Fruit fly (Drosophila melanogaster) whole organism, pupa: ENCODE measurements around the gene Grl62a.

Experiments
- CG10348 ChIP-seq: fragments of 200-800 bp; sonication (Bioruptor generic); IDR thresholded peaks from 2 replicates; pipeline ENCODE4 v1.3.6; 2022; ENCODE audit warnings: missing biosample characterization, missing genetic modification characterization
- CG12605 ChIP-seq: fragments of 200-800 bp; sonication (Bioruptor generic); IDR thresholded peaks from 2 replicates; pipeline ENCODE4 v1.3.6; 2022; ENCODE audit warnings: missing biosample characterization, missing genetic modification characterization
- CG13204 ChIP-seq: fragments of 200-800 bp; sonication (Bioruptor generic); optimal IDR thresholded peaks from 2 replicates; lab custom pipeline; 2018; ENCODE audit warnings: missing biosample characterization, mild to moderate bottlenecking, missing genetic modification characterization, moderate library complexity
- CG14655 ChIP-seq: fragments of 200-800 bp; sonication (Bioruptor generic); optimal IDR thresholded peaks from 3 replicates; lab custom pipeline; 2017; ENCODE audit warnings: mild to moderate bottlenecking, missing biosample characterization, missing genetic modification reagents, missing genetic modification characterization
- CG15710 ChIP-seq: fragments of 200-800 bp; sonication (Bioruptor generic); optimal IDR thresholded peaks from 2 replicates; lab custom pipeline; 2018; ENCODE audit warnings: missing biosample characterization, mild to moderate bottlenecking, missing genetic modification characterization, moderate library complexity
- CG17806 ChIP-seq: fragments of 200-800 bp; sonication (Bioruptor generic); optimal IDR thresholded peaks from 2 replicates; lab custom pipeline; 2018; ENCODE audit warnings: missing biosample characterization, mild to moderate bottlenecking, missing genetic modification characterization, moderate library complexity
- CG32121 ChIP-seq: fragments of 200-800 bp; sonication (Bioruptor generic); IDR thresholded peaks from 2 replicates; pipeline ENCODE4 v1.3.6; 2022; ENCODE audit warnings: missing biosample characterization, missing genetic modification characterization
- CG34367 ChIP-seq: fragments of 200-800 bp; sonication (Bioruptor generic); optimal IDR thresholded peaks from 2 replicates; lab custom pipeline; 2018; ENCODE audit warnings: missing biosample characterization, mild to moderate bottlenecking, missing genetic modification characterization
- CG4496 ChIP-seq: fragments of 200-800 bp; sonication (Bioruptor generic); IDR thresholded peaks from 3 replicates; pipeline ENCODE4 v1.3.6; 2022; ENCODE audit warnings: missing biosample characterization, missing genetic modification characterization
- CG8159 ChIP-seq: fragments of 200-800 bp; sonication (Bioruptor generic); optimal IDR thresholded peaks from 3 replicates; lab custom pipeline; 2018; ENCODE audit warnings: missing biosample characterization, mild to moderate bottlenecking, missing genetic modification characterization, moderate library complexity
- CG8301 ChIP-seq: fragments of 200-800 bp; sonication (Bioruptor generic); optimal IDR thresholded peaks from 2 replicates; lab custom pipeline; 2018; ENCODE audit warnings: missing biosample characterization, mild to moderate bottlenecking, missing genetic modification characterization
- CG9948 ChIP-seq: fragments of 200-800 bp; sonication (Bioruptor generic); optimal IDR thresholded peaks from 2 replicates; lab custom pipeline; 2018; ENCODE audit warnings: missing biosample characterization, mild to moderate bottlenecking, missing genetic modification characterization, moderate library complexity
- D1 ChIP-seq: fragments of 200-800 bp; sonication (Bioruptor generic); optimal IDR thresholded peaks from 2 replicates; lab custom pipeline; 2018; ENCODE audit warnings: missing biosample characterization, mild to moderate bottlenecking, missing genetic modification characterization, moderate library complexity
- EcR ChIP-seq: fragments of 200-800 bp; sonication (Bioruptor generic); optimal IDR thresholded peaks from 3 replicates; lab custom pipeline; 2019; ENCODE audit warnings: missing biosample characterization, missing genetic modification characterization, mild to moderate bottlenecking, moderate library complexity, missing genetic modification reagents
- Ets98B ChIP-seq: fragments of 200-800 bp; sonication (Bioruptor generic); IDR thresholded peaks from 2 replicates; pipeline ENCODE4 v1.3.6; 2022; ENCODE audit warnings: missing biosample characterization, missing genetic modification characterization
- Pif1A ChIP-seq: fragments of 200-800 bp; sonication (Bioruptor generic); optimal IDR thresholded peaks from 3 replicates; lab custom pipeline; 2016; ENCODE audit warnings: missing biosample characterization, missing genetic modification characterization
- Pif1B ChIP-seq: fragments of 200-800 bp; sonication (Bioruptor generic); optimal IDR thresholded peaks from 3 replicates; lab custom pipeline; 2016; ENCODE audit warnings: missing biosample characterization, missing genetic modification characterization
- Snoo ChIP-seq: fragments of 200-800 bp; sonication (Bioruptor generic); optimal IDR thresholded peaks from 3 replicates; lab custom pipeline; 2017; ENCODE audit warnings: missing biosample characterization, mild to moderate bottlenecking, missing genetic modification characterization, inconsistent platforms
- fd96Ca ChIP-seq: fragments of 200-800 bp; sonication (Bioruptor generic); IDR thresholded peaks from 3 replicates; pipeline ENCODE4 v1.3.6; 2022; ENCODE audit warnings: missing biosample characterization, missing genetic modification characterization
- gl ChIP-seq: fragments of 200-800 bp; sonication (Bioruptor generic); optimal IDR thresholded peaks from 2 replicates; lab custom pipeline; 2018; ENCODE audit warnings: missing biosample characterization, mild to moderate bottlenecking, missing genetic modification characterization
- rn ChIP-seq: fragments of 200-800 bp; sonication (Bioruptor generic); IDR thresholded peaks from 2 replicates; pipeline ENCODE4 v1.3.6; 2022; ENCODE audit warnings: missing biosample characterization, missing genetic modification characterization

Grl62a gene

DNA sequence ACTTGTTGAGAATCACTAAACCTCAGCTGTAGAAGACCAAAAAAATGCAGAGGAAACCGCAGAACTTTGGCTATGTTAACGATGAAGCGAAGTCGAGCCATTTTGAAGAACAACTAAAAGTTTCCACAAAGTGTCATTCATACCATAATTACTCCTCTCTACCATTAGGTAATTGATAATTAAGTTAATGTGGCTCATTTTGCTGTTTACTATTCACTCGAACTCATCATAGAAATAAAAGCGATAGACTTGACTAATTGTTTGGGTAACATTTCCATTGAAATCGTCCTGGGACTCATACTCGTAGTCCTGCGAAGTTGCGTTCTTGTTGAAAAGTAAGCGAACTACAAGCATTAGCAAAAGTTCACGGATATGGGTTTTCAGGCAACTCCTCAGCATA is at the start of gene Grl62a:
Gene Grl62a, minus strand, starts transcription at position 101 of the 400 bp plus-strand sequence.
- TF ChIP-seq Pif1B (GFP tag; lab: Kevin White, UChicago): no peak
- no peak for TF ChIP-seq Snoo (tag; lab: Kevin White, UChicago)
- no peak for TF ChIP-seq CG10348 (GFP tag; lab: Robert Waterston, UW)
- no peak for TF ChIP-seq rn
- no peak for TF ChIP-seq D1 (tag; lab: Kevin White, UChicago)
- TF ChIP-seq CG17806 (tag; lab: Kevin White, UChicago): no peak
- no peak for TF ChIP-seq CG8159
- TF ChIP-seq CG4496 (GFP tag; lab: Robert Waterston, UW): no peak
- TF ChIP-seq CG34367 (tag; lab: Kevin White, UChicago): no peak
- no peak for TF ChIP-seq CG13204
- no peak for TF ChIP-seq CG12605 (GFP tag; lab: Robert Waterston, UW)
- TF ChIP-seq CG14655 (GFP tag; lab: Kevin White, UChicago): no peak
- TF ChIP-seq CG8301: no peak
- no peak for TF ChIP-seq CG32121 (GFP tag; lab: Robert Waterston, UW)
- no peak for TF ChIP-seq Ets98B (GFP tag; lab: Robert Waterston, UW)
- TF ChIP-seq Pif1A (GFP tag; lab: Kevin White, UChicago): no peak
- TF ChIP-seq EcR (GFP tag; lab: Kevin White, UChicago): no peak
- TF ChIP-seq gl (tag; lab: Kevin White, UChicago): no peak
- TF ChIP-seq CG15710 (tag; lab: Kevin White, UChicago): no peak
- no peak for TF ChIP-seq fd96Ca (GFP tag; lab: Robert Waterston, UW)

DNA sequence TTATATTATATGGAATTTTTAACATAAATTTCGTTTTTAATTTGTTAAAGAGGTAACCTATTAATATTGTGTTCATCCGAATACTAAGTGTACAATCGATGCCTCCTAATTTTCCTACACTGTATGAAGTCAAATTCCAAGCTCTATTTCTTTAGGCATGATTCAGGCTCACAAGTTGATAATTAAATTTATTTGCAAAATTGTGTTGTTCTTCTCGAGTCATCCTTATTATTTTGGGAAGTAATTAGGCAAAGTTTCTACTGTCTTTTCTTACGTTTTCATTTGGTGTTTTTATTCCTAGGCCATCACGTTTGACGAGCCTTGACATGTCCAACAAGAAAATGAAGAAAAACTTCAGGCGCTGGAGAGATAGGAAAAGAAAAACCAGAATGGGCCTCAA is 16.4 kb upstream of the Grl62a start, which contains the start of gene CG42355:
Gene CG42355, minus strand, starts transcription at position 101 of the 400 bp plus-strand sequence.
- TF ChIP-seq CG13204: no peak
- TF ChIP-seq rn: no peak
- TF ChIP-seq Pif1B (GFP tag; lab: Kevin White, UChicago): no peak
- TF ChIP-seq CG8159: no peak
- no peak for TF ChIP-seq CG34367 (tag; lab: Kevin White, UChicago)
- no peak for TF ChIP-seq CG14655 (GFP tag; lab: Kevin White, UChicago)
- no peak for TF ChIP-seq CG9948 (tag; lab: Kevin White, UChicago)
- TF ChIP-seq gl (tag; lab: Kevin White, UChicago): no peak
- TF ChIP-seq Snoo (tag; lab: Kevin White, UChicago): no peak
- no peak for TF ChIP-seq EcR (GFP tag; lab: Kevin White, UChicago)

DNA sequence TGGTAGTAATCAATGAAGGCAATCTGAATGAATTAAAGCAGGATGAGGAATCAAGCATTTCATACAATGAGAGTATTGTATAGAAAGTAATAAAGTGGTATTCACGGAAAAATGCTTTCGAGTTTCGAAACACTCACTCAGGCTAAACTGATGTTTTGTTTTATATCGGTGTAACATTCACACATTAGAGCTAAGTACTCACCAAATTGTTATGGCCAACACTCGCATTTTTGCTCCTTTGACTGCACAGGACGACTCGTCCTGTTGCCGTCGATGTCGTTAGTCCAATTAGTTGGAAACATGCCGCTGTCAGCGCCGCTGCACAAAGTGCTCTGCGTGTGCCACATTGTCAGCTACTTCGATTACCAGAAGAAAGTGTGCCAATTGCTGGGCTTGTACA is 4.9 kb upstream of the Grl62a start, which contains the start of gene Grl62c:
Gene Grl62c, plus strand, starts transcription at position 301 of the 400 bp plus-strand sequence.
- TF ChIP-seq CG14655 (GFP tag; lab: Kevin White, UChicago) (no peak), CG34367 (tag; lab: Kevin White, UChicago) (no peak), CG8159 (no peak), CG15710 (tag; lab: Kevin White, UChicago) (no peak), CG12605 (GFP tag; lab: Robert Waterston, UW) (no peak), CG8301 (no peak), CG4496 (GFP tag; lab: Robert Waterston, UW) (no peak), CG17806 (tag; lab: Kevin White, UChicago) (no peak), fd96Ca (GFP tag; lab: Robert Waterston, UW) (no peak), CG10348 (GFP tag; lab: Robert Waterston, UW) (no peak)

DNA sequence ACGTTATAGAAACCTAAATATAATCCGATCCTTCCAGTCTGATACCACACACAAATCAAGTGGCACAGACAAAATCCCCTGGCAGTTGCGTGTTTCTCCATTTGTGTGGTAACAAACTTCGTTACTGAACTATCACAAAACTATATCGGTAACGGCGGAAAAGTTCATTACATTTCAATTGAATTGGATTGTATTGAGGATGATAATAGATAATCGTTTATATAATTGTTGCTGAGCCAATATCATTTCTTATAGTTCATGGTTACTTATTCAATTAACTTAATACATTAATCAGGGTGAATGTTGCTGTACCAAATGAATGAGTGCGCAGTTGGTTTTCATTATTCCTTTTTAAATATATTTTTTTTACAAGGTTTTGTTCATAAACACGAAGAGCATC is 1.5 kb upstream of the Grl62a start, which contains the start of gene Grl62b:
Gene Grl62b, minus strand, starts transcription at position 101 of the 400 bp plus-strand sequence.
- no peak for TF ChIP-seq Snoo (tag; lab: Kevin White, UChicago)
- TF ChIP-seq CG32121 (GFP tag; lab: Robert Waterston, UW): no peak
- no peak for TF ChIP-seq CG14655 (GFP tag; lab: Kevin White, UChicago)
- TF ChIP-seq EcR (GFP tag; lab: Kevin White, UChicago): no peak
- no peak for TF ChIP-seq CG13204
- TF ChIP-seq CG8301: no peak
- TF ChIP-seq fd96Ca (GFP tag; lab: Robert Waterston, UW): no peak
- TF ChIP-seq gl (tag; lab: Kevin White, UChicago): no peak
- TF ChIP-seq CG34367 (tag; lab: Kevin White, UChicago): no peak
- no peak for TF ChIP-seq CG8159
- TF ChIP-seq CG9948 (tag; lab: Kevin White, UChicago): no peak
- no peak for TF ChIP-seq rn

DNA sequence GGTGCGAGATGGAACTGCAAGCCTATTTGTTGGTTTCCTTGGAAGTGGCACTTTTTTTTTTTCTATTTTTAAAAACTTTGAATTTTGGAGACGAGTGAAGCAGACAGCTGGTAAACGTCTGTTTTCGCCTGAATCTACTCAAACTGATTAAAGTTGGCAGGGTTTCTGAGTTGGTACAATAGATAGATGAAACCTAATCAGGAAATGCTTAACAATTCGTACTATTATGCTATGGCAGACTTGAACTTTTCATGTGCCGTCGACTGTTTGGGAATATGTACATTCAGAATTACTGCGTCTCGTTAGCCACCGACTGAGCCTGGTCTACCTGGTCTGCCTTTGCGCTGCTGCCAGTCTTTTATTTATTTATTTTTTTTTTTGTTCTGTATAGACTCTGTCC is 16.2 kb downstream of the Grl62a start, which contains the start of gene CG42841:
Gene CG42841, minus strand, starts transcription at position 101 of the 400 bp plus-strand sequence.
- TF ChIP-seq CG17806 (tag; lab: Kevin White, UChicago): no peak
- TF ChIP-seq Pif1A (GFP tag; lab: Kevin White, UChicago): no peak
- TF ChIP-seq gl (tag; lab: Kevin White, UChicago): no peak
- TF ChIP-seq CG9948 (tag; lab: Kevin White, UChicago): no peak
- no peak for TF ChIP-seq CG12605 (GFP tag; lab: Robert Waterston, UW)
- no peak for TF ChIP-seq CG32121 (GFP tag; lab: Robert Waterston, UW)
- TF ChIP-seq rn: no peak
- no peak for TF ChIP-seq CG13204
- no peak for TF ChIP-seq EcR (GFP tag; lab: Kevin White, UChicago)
- TF ChIP-seq Ets98B (GFP tag; lab: Robert Waterston, UW): no peak
- no peak for TF ChIP-seq Pif1B (GFP tag; lab: Kevin White, UChicago)
- no peak for TF ChIP-seq CG4496 (GFP tag; lab: Robert Waterston, UW)
- no peak for TF ChIP-seq CG15710 (tag; lab: Kevin White, UChicago)
- no peak for TF ChIP-seq CG8159
- no peak for TF ChIP-seq D1 (tag; lab: Kevin White, UChicago)
- no peak for TF ChIP-seq Snoo (tag; lab: Kevin White, UChicago)

DNA sequence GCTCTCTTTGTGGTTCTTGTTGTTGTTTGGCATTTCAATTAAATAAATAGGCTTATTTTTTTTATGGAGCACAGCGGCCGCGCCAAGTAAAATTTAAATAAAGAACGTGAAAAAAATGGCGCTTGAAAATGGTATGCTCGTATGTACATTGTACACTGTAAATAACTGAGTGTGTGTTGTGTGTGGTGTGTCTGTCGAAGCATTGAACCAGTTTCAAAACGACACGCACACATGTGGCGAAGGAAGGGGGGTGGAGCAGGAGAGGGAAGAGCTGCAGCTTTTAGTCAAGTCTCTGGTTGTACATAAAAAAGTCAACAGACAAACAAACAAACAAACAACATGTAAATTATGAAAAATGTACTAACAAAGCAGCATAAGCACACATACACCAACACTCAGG is 17.0 kb downstream of the Grl62a start:
- no peak for TF ChIP-seq CG34367 (tag; lab: Kevin White, UChicago)
- no peak for TF ChIP-seq gl (tag; lab: Kevin White, UChicago)
- TF ChIP-seq CG32121 (GFP tag; lab: Robert Waterston, UW): no peak
- no peak for TF ChIP-seq CG14655 (GFP tag; lab: Kevin White, UChicago)
- TF ChIP-seq CG8301: no peak
- TF ChIP-seq D1 (tag; lab: Kevin White, UChicago): no peak
- TF ChIP-seq CG13204: no peak
